Worm (Caenorhabditis elegans) whole organism, late embryonic: ENCODE results near the gene C49A9.3.
"Not testable (repeated sequence)": the region's sequence is repeated elsewhere in the genome, so short reads cannot be mapped to it uniquely, and the experiment has no call there.

Experiments used
- F13H6.1 ChIP-seq: sonication (generic microtip); optimal IDR thresholded peaks from 2 replicates; lab custom pipeline; 2016; ENCODE audit warnings: missing genetic modification characterization, missing compliant biosample characterization
- K09A11.1 ChIP-seq: sonication (generic microtip); optimal IDR thresholded peaks from 2 replicates; lab custom pipeline; 2017; ENCODE audit warnings: antibody characterized with exemption, mild to moderate bottlenecking, missing genetic modification characterization, missing compliant biosample characterization; ENCODE audit not compliant: insufficient read depth
- T23F11.4 ChIP-seq: fragments of 200-800 bp; sonication (Bioruptor generic); optimal IDR thresholded peaks from 2 replicates; lab custom pipeline; 2018; ENCODE audit warnings: mild to moderate bottlenecking, missing genetic modification characterization, missing compliant biosample characterization
- Y22D7AL.16 ChIP-seq: sonication (generic microtip); optimal IDR thresholded peaks from 2 replicates; lab custom pipeline; 2016; ENCODE audit warnings: missing genetic modification characterization, missing compliant biosample characterization
- ceh-24 ChIP-seq: sonication (generic microtip); optimal IDR thresholded peaks from 2 replicates; lab custom pipeline; 2016; ENCODE audit warnings: mild to moderate bottlenecking, missing genetic modification characterization, missing compliant biosample characterization
- ceh-31 ChIP-seq: sonication (generic microtip); optimal IDR thresholded peaks from 2 replicates; lab custom pipeline; 2016; ENCODE audit warnings: missing genetic modification characterization, missing compliant biosample characterization
- ceh-34 ChIP-seq: sonication (generic microtip); optimal IDR thresholded peaks from 2 replicates; lab custom pipeline; 2016; ENCODE audit warnings: mild to moderate bottlenecking, missing genetic modification characterization, missing compliant biosample characterization
- ceh-45 ChIP-seq: fragments of 200-800 bp; sonication (Bioruptor generic); IDR thresholded peaks from 2 replicates; pipeline ENCODE4 v1.3.6; 2022; ENCODE audit warnings: missing genetic modification reagents, missing genetic modification characterization, missing compliant biosample characterization
- ceh-48 ChIP-seq: sonication (generic microtip); optimal IDR thresholded peaks from 2 replicates; lab custom pipeline; 2016; ENCODE audit warnings: missing genetic modification characterization, inconsistent platforms, missing compliant biosample characterization
- ceh-6 ChIP-seq: fragments of 200-800 bp; sonication (Bioruptor generic); optimal IDR thresholded peaks from 2 replicates; lab custom pipeline; 2018; ENCODE audit warnings: mild to moderate bottlenecking, missing genetic modification characterization, missing compliant biosample characterization
- ceh-9 ChIP-seq: sonication (generic microtip); optimal IDR thresholded peaks from 2 replicates; lab custom pipeline; 2016; ENCODE audit warnings: mild to moderate bottlenecking, missing genetic modification characterization, inconsistent platforms, missing compliant biosample characterization
- che-1 ChIP-seq: sonication (generic microtip); optimal IDR thresholded peaks from 2 replicates; lab custom pipeline; 2016; ENCODE audit warnings: mild to moderate bottlenecking, missing genetic modification characterization, missing compliant biosample characterization
- dmd-4 ChIP-seq: sonication (generic microtip); optimal IDR thresholded peaks from 2 replicates; lab custom pipeline; 2016; ENCODE audit warnings: borderline replicate concordance, missing genetic modification characterization, missing compliant biosample characterization
- ets-4 ChIP-seq: sonication (generic microtip); optimal IDR thresholded peaks from 2 replicates; lab custom pipeline; 2016; ENCODE audit warnings: missing genetic modification characterization, missing compliant biosample characterization
- fax-1 ChIP-seq: sonication (generic microtip); optimal IDR thresholded peaks from 2 replicates; lab custom pipeline; 2016; ENCODE audit warnings: missing genotype, missing genetic modification characterization, missing compliant biosample characterization
- gmeb-2 ChIP-seq: sonication (generic microtip); optimal IDR thresholded peaks from 2 replicates; lab custom pipeline; 2016; ENCODE audit warnings: missing genetic modification characterization, inconsistent platforms, missing compliant biosample characterization
- hlh-13 ChIP-seq: fragments of 200-800 bp; sonication (Bioruptor generic); optimal IDR thresholded peaks from 2 replicates; lab custom pipeline; 2018; ENCODE audit warnings: mild to moderate bottlenecking, missing genetic modification characterization, missing compliant biosample characterization
- hlh-15 ChIP-seq: sonication (generic microtip); optimal IDR thresholded peaks from 2 replicates; lab custom pipeline; 2016; ENCODE audit warnings: missing genetic modification characterization, missing compliant biosample characterization
- hlh-8 ChIP-seq: sonication (generic microtip); optimal IDR thresholded peaks from 2 replicates; lab custom pipeline; 2016; ENCODE audit warnings: missing genotype, missing genetic modification characterization, missing compliant biosample characterization
- madf-2 ChIP-seq: sonication (generic microtip); optimal IDR thresholded peaks from 2 replicates; lab custom pipeline; 2017; ENCODE audit warnings: missing genetic modification characterization, missing compliant biosample characterization
- nhr-232 ChIP-seq: sonication (generic microtip); optimal IDR thresholded peaks from 2 replicates; lab custom pipeline; 2016; ENCODE audit warnings: missing genetic modification characterization, missing compliant biosample characterization
- odd-2 ChIP-seq: sonication (generic microtip); optimal IDR thresholded peaks from 2 replicates; lab custom pipeline; 2017; ENCODE audit warnings: antibody characterized with exemption, mild to moderate bottlenecking, missing genetic modification characterization, missing compliant biosample characterization
- pag-3 ChIP-seq: sonication (generic microtip); optimal IDR thresholded peaks from 2 replicates; lab custom pipeline; 2016; ENCODE audit warnings: missing compliant biosample characterization, missing genetic modification characterization, borderline replicate concordance
- pha-4 ChIP-seq: fragments of 150-350 bp; optimal IDR thresholded peaks from 2 replicates; lab custom pipeline; 2018; ENCODE audit warnings: missing biosample characterization, missing genetic modification reagents, missing genetic modification characterization
- pros-1 ChIP-seq: fragments of 150-350 bp; optimal IDR thresholded peaks from 2 replicates; lab custom pipeline; 2014; ENCODE audit warnings: missing biosample characterization, missing genetic modification reagents, missing genetic modification characterization
- rnt-1 ChIP-seq: sonication (generic microtip); optimal IDR thresholded peaks from 2 replicates; lab custom pipeline; 2016; ENCODE audit warnings: missing genetic modification characterization, missing compliant biosample characterization
- sdc-2 ChIP-seq: sonication (generic microtip); optimal IDR thresholded peaks from 2 replicates; lab custom pipeline; 2016; ENCODE audit warnings: missing genotype, missing genetic modification characterization, missing compliant biosample characterization
- sox-4 ChIP-seq: sonication (generic microtip); optimal IDR thresholded peaks from 2 replicates; lab custom pipeline; 2017; ENCODE audit warnings: mild to moderate bottlenecking, missing genetic modification characterization, inconsistent platforms, missing compliant biosample characterization
- syd-9 ChIP-seq: sonication (generic microtip); optimal IDR thresholded peaks from 2 replicates; lab custom pipeline; 2016; ENCODE audit warnings: mild to moderate bottlenecking, missing genetic modification characterization, moderate library complexity, missing compliant biosample characterization
- tbx-2 ChIP-seq: sonication (generic microtip); optimal IDR thresholded peaks from 2 replicates; lab custom pipeline; 2016; ENCODE audit warnings: missing genetic modification characterization, missing compliant biosample characterization
- unc-3 ChIP-seq, 2 experiments: fragments of 200-800 bp in 1 of 2; sonication (Bioruptor generic) in 1 of 2; sonication (generic microtip) in 1 of 2; conservative IDR thresholded peaks in 1 of 2; optimal IDR thresholded peaks in 1 of 2; 2 replicates each; pipeline versions ENCODE4 v1.3.6 to Lab custom; 2016 to 2022; ENCODE audit warnings: missing compliant biosample characterization in 2 of 2, missing genetic modification characterization in 2 of 2, missing genetic modification reagents in 1 of 2
- unc-42 ChIP-seq: sonication (generic microtip); optimal IDR thresholded peaks from 2 replicates; lab custom pipeline; 2016; ENCODE audit warnings: missing genotype, missing genetic modification characterization, missing compliant biosample characterization
- zip-5 ChIP-seq: sonication (generic microtip); optimal IDR thresholded peaks from 2 replicates; lab custom pipeline; 2016; ENCODE audit warnings: missing genetic modification characterization, missing compliant biosample characterization

Gene C49A9.3

ce11 chrIV:6253000-6253399 lies 31.1 kb downstream of the C49A9.3 start, which contains the start of gene T13A10.2:
TSS of gene T13A10.2 (plus strand) at chrIV:6253300.
- TF ChIP-seq sdc-2, syd-9, rnt-1 (tag; lab: Kevin White, UChicago): not testable (repeated sequence)
- TF ChIP-seq, all 69 proteins: peak for 0; not testable (repeated sequence) for 69

- no peak for TF ChIP-seq odd-2 (tag; lab: Kevin White, UChicago)
- no peak for TF ChIP-seq hlh-8 (tag; lab: Kevin White, UChicago)
- TF ChIP-seq madf-2: no peak
- no peak for TF ChIP-seq pros-1 (tag; lab: Kevin White, UChicago)
- no peak for TF ChIP-seq ceh-48 (tag; lab: Kevin White, UChicago)
- no peak for TF ChIP-seq ets-4 (tag; lab: Kevin White, UChicago)
- TF ChIP-seq unc-42 (tag; lab: Kevin White, UChicago): no peak
- TF ChIP-seq ceh-24 (tag; lab: Kevin White, UChicago): no peak
- TF ChIP-seq ceh-31 (tag; lab: Kevin White, UChicago): no peak
- no peak for TF ChIP-seq F13H6.1 (tag; lab: Kevin White, UChicago)
- no peak for TF ChIP-seq hlh-15 (tag; lab: Kevin White, UChicago)
- TF ChIP-seq gmeb-2 (tag; lab: Kevin White, UChicago): no peak
- no peak for TF ChIP-seq hlh-13 (GFP tag; lab: Kevin White, UChicago)
- no peak for TF ChIP-seq ceh-34 (tag; lab: Kevin White, UChicago)
Measured at ce11 chrIV:6254635-6255034, 32.7 kb downstream of the C49A9.3 start, which contains the start of gene T13A10.64. TSS of gene T13A10.64 (plus strand) at chrIV:6254935.

ce11 chrIV:6258967-6259366 lies 37.1 kb downstream of the C49A9.3 start:
- TF ChIP-seq sox-4 (tag; lab: Kevin White, UChicago): no peak
- TF ChIP-seq dmd-4 (tag; lab: Kevin White, UChicago): no peak
- TF ChIP-seq T23F11.4: no peak
- TF ChIP-seq odd-2 (tag; lab: Kevin White, UChicago): no peak
- TF ChIP-seq che-1 (tag; lab: Kevin White, UChicago): no peak
- TF ChIP-seq sdc-2 (tag; lab: Kevin White, UChicago): no peak
- TF ChIP-seq pag-3: no peak
- no peak for TF ChIP-seq unc-3 (GFP tag; conservative IDR thresholded peaks at IDR 0.05; lab: Robert Waterston, UW)
- TF ChIP-seq unc-3 (tag; optimal IDR thresholded peaks at IDR 0.05; lab: Kevin White, UChicago): no peak

ce11 chrIV:6259732-6260131 lies 37.8 kb downstream of the C49A9.3 start, which contains the start of gene nlp-16:
TSS of gene nlp-16 (minus strand) at chrIV:6259832.
- TF ChIP-seq dmd-4 (tag; lab: Kevin White, UChicago) (no peak), sox-4 (tag; lab: Kevin White, UChicago) (no peak), tbx-2 (no peak), ceh-9 (tag; lab: Kevin White, UChicago) (no peak), fax-1 (tag; lab: Kevin White, UChicago) (no peak), nhr-232 (tag; lab: Kevin White, UChicago) (no peak), K09A11.1 (tag; lab: Kevin White, UChicago) (no peak), zip-5 (tag; lab: Kevin White, UChicago) (no peak), hlh-8 (tag; lab: Kevin White, UChicago) (no peak), ets-4 (tag; lab: Kevin White, UChicago) (no peak), Y22D7AL.16 (tag; lab: Kevin White, UChicago) (no peak), ceh-6 (GFP tag; lab: Kevin White, UChicago) (no peak), pha-4 (tag; lab: Kevin White, UChicago) (no peak), madf-2 (no peak), ceh-45 (GFP tag; lab: Robert Waterston, UW) (no peak)
- TF ChIP-seq, all 69 proteins: peak for 0
